Worm (Caenorhabditis elegans): ENCODE results near the gene mrpl-22.
A peak's percentile ranks its signal among the peaks of the same experiment; 100 is the strongest.

mrpl-22 gene

DNA sequence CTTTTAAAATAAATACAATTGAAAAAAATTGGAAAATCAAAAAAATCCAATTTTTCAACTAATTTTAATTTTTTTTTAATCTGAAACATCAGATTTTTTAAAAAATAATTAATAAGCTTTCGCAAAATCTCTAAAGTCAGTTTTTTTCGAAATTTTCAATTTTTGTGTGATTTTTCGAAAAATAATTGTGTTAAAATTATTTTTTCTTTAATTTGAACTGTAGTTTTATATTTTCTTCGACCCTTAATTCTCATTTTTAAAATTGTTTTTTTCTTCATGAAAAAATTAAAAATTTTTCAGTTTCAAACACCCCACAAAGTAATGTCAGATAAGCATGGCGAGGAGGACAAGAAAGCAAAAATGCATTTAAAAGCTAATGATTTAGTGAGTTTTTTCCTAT lies 10.2 kb upstream of the mrpl-22 start, which contains the start of gene rabx-5:
Gene rabx-5 (plus strand): TSS at position 301 of the 400 bp plus-strand sequence.
- TF ChIP-seq nhr-237 (tag; optimal IDR thresholded peaks at IDR 0.05), result no peak
- TF ChIP-seq mep-1 (tag; optimal IDR thresholded peaks at IDR 0.05), result no peak
- TF ChIP-seq zip-8 (tag; optimal IDR thresholded peaks at IDR 0.05), result no peak
- no peak for TF ChIP-seq sptf-1 (tag; optimal IDR thresholded peaks at IDR 0.05)
- no peak for TF ChIP-seq nhr-28 (tag; optimal IDR thresholded peaks at IDR 0.05)
- TF ChIP-seq elt-1 (tag; optimal IDR thresholded peaks at IDR 0.05; ENCODE audit: borderline replicate concordance, insufficient read depth), result no peak
- TF ChIP-seq unc-62 (GFP tag; optimal IDR thresholded peaks at IDR 0.05), result no peak
- TF ChIP-seq blmp-1 (tag; optimal IDR thresholded peaks at IDR 0.05), result no peak
- no peak for TF ChIP-seq bed-3 (GFP tag; optimal IDR thresholded peaks at IDR 0.05)
- TF ChIP-seq nhr-76 (tag; optimal IDR thresholded peaks at IDR 0.05), result no peak
- no peak for TF ChIP-seq ceh-43 (GFP tag; optimal IDR thresholded peaks at IDR 0.05)
- no peak for TF ChIP-seq mab-5 (tag; optimal IDR thresholded peaks at IDR 0.05)
- no peak for TF ChIP-seq hlh-1 (tag; optimal IDR thresholded peaks at IDR 0.05)
- no peak for TF ChIP-seq lsy-2 (tag; optimal IDR thresholded peaks at IDR 0.05)
- no peak for TF ChIP-seq ceh-83 (GFP tag; optimal IDR thresholded peaks at IDR 0.05)
- no peak for TF ChIP-seq ham-2 (GFP tag; optimal IDR thresholded peaks at IDR 0.05)
- TF ChIP-seq mls-2 (tag; optimal IDR thresholded peaks at IDR 0.05), result no peak
- no peak for TF ChIP-seq drap-1 (GFP tag; optimal IDR thresholded peaks at IDR 0.05)
- TF ChIP-seq lin-32 (GFP tag; optimal IDR thresholded peaks at IDR 0.05), result no peak

DNA sequence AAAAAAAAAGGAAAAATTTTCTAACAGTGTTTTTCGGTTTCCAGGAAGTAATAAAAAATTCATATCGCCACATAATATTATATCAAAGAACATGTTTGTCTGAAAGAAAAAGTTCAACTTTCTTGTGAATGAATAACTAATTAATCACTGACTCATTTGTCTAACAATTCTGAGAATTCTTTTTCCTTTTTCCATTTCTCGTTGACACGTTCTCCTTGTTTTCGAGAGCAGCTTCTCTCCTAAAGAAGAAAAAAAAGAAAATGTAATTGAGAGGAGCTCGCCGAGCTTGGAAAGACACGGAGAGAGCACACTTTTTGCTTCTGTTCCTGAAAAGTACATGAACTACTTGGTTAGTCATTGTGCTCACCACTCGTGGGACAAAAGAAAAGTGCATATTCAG lies 7.1 kb upstream of the mrpl-22 start:
- TF ChIP-seq nhr-2 (tag; optimal IDR thresholded peaks at IDR 0.05) (no peak), sem-2 (GFP tag; optimal IDR thresholded peaks at IDR 0.05) (no peak), bed-3 (GFP tag; optimal IDR thresholded peaks at IDR 0.05) (no peak), lsy-2 (tag; optimal IDR thresholded peaks at IDR 0.05) (no peak), nhr-12 (tag; optimal IDR thresholded peaks at IDR 0.05) (no peak), nhr-28 (tag; optimal IDR thresholded peaks at IDR 0.05) (no peak), mep-1 (tag; optimal IDR thresholded peaks at IDR 0.05) (no peak), unc-62 (GFP tag; optimal IDR thresholded peaks at IDR 0.05) (no peak), elt-1 (tag; optimal IDR thresholded peaks at IDR 0.05; ENCODE audit: borderline replicate concordance, insufficient read depth) (no peak)

- TF ChIP-seq snpc-4 (tag; optimal IDR thresholded peaks at IDR 0.05) (no peak), lin-32 (GFP tag; optimal IDR thresholded peaks at IDR 0.05) (no peak), nhr-12 (tag; optimal IDR thresholded peaks at IDR 0.05) (no peak), sptf-1 (tag; optimal IDR thresholded peaks at IDR 0.05) (no peak), unc-62 (GFP tag; optimal IDR thresholded peaks at IDR 0.05) (no peak), unc-120 (tag; optimal IDR thresholded peaks at IDR 0.05; ENCODE audit: poor library complexity, severe bottlenecking) (no peak)
Measured at ce11 chrIII:10612333-10612732, 2.9 kb upstream of the mrpl-22 start, which contains the start of gene Y39A1A.24. Y39A1A.24 (plus strand) TSS chrIII:10612633.

DNA sequence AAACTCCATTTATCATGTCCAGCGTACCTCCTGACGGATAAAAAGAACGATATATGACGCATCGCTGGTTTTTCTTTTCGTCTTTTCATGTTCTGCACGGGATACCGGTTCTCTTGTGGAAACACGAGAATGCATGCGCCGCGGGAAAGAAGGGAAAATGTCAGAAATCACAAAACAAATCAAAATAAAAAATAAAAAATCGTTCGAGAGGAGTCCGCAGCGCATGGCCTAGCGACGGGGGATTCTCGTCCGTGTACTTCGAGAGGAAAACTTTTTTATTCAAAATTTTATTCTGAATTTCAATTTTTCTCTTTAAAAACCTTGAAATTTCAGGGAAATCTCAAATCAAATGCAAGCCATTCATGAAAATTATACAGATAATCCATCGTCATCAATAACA lies 5.9 kb downstream of the mrpl-22 start, which contains the start of the genes lron-10 and hpr-9:
Gene lron-10 (minus strand): TSS at position 162 of the 400 bp plus-strand sequence.
Gene hpr-9 (plus strand): TSS at position 344 of the 400 bp plus-strand sequence.
- TF ChIP-seq mep-1 (tag; optimal IDR thresholded peaks at IDR 0.05) (no peak), ztf-11 (tag; optimal IDR thresholded peaks at IDR 0.05) (no peak), bed-3 (GFP tag; optimal IDR thresholded peaks at IDR 0.05) (no peak), unc-62 (GFP tag; optimal IDR thresholded peaks at IDR 0.05) (no peak), ceh-83 (GFP tag; optimal IDR thresholded peaks at IDR 0.05) (no peak), flh-1 (GFP tag; optimal IDR thresholded peaks at IDR 0.05) (no peak), cnd-1 (tag; optimal IDR thresholded peaks at IDR 0.05) (no peak), unc-39 (tag; optimal IDR thresholded peaks at IDR 0.05) (no peak), lin-13 (tag; optimal IDR thresholded peaks at IDR 0.05) (no peak), unc-120 (tag; optimal IDR thresholded peaks at IDR 0.05; ENCODE audit: poor library complexity, severe bottlenecking) (no peak), tbx-8 (GFP tag; optimal IDR thresholded peaks at IDR 0.05) (no peak), mab-5 (tag; optimal IDR thresholded peaks at IDR 0.05) (no peak), sem-2 (GFP tag; optimal IDR thresholded peaks at IDR 0.05) (no peak)

- TF ChIP-seq elt-3 (tag; optimal IDR thresholded peaks at IDR 0.05) (no peak), drap-1 (GFP tag; optimal IDR thresholded peaks at IDR 0.05) (peak; percentile 81), mls-2 (tag; optimal IDR thresholded peaks at IDR 0.05) (peak; percentile 87), lin-32 (GFP tag; optimal IDR thresholded peaks at IDR 0.05) (peak; percentile 72), flh-1 (GFP tag; optimal IDR thresholded peaks at IDR 0.05) (peak; percentile 33), zip-8 (tag; optimal IDR thresholded peaks at IDR 0.05) (no peak), nhr-237 (tag; optimal IDR thresholded peaks at IDR 0.05) (no peak), unc-39 (tag; optimal IDR thresholded peaks at IDR 0.05) (no peak), lin-13 (tag; optimal IDR thresholded peaks at IDR 0.05) (peak; percentile 35), ham-2 (GFP tag; optimal IDR thresholded peaks at IDR 0.05) (peak; percentile 54), tbx-8 (GFP tag; optimal IDR thresholded peaks at IDR 0.05) (peak; percentile 49), bed-3 (GFP tag; optimal IDR thresholded peaks at IDR 0.05) (peak; percentile 50), nhr-28 (tag; optimal IDR thresholded peaks at IDR 0.05) (no peak), nhr-2 (tag; optimal IDR thresholded peaks at IDR 0.05) (no peak), ces-1 (GFP tag; optimal IDR thresholded peaks at IDR 0.05) (no peak), ceh-83 (GFP tag; optimal IDR thresholded peaks at IDR 0.05) (peak; percentile 74), unc-62 (GFP tag; optimal IDR thresholded peaks at IDR 0.05) (no peak), nhr-76 (tag; optimal IDR thresholded peaks at IDR 0.05) (no peak), mab-5 (tag; optimal IDR thresholded peaks at IDR 0.05) (no peak), ceh-39 (tag; optimal IDR thresholded peaks at IDR 0.05) (no peak), sem-2 (GFP tag; optimal IDR thresholded peaks at IDR 0.05) (peak; percentile 80), snpc-4 (tag; optimal IDR thresholded peaks at IDR 0.05) (no peak), mep-1 (tag; optimal IDR thresholded peaks at IDR 0.05) (no peak), cnd-1 (tag; optimal IDR thresholded peaks at IDR 0.05) (peak; percentile 82), blmp-1 (tag; optimal IDR thresholded peaks at IDR 0.05) (no peak), ceh-43 (GFP tag; optimal IDR thresholded peaks at IDR 0.05) (peak; percentile 60), sptf-1 (tag; optimal IDR thresholded peaks at IDR 0.05) (peak; percentile 90), hlh-1 (tag; optimal IDR thresholded peaks at IDR 0.05) (peak; percentile 38), ztf-11 (tag; optimal IDR thresholded peaks at IDR 0.05) (peak; percentile 41), pha-4 (tag; optimal IDR thresholded peaks at IDR 0.05) (peak; percentile 18), M03D4.4 (tag; optimal IDR thresholded peaks at IDR 0.05) (peak; percentile 86), unc-120 (tag; optimal IDR thresholded peaks at IDR 0.05; ENCODE audit: poor library complexity, severe bottlenecking) (peak; percentile 53), nhr-12 (tag; optimal IDR thresholded peaks at IDR 0.05) (no peak), lsy-2 (tag; optimal IDR thresholded peaks at IDR 0.05) (no peak)
Measured at ce11 chrIII:10624564-10624963, 9.3 kb downstream of the mrpl-22 start.
